Worm (Caenorhabditis elegans): ENCODE data around the gene cbd-1.

The cbd-1 gene

DNA sequence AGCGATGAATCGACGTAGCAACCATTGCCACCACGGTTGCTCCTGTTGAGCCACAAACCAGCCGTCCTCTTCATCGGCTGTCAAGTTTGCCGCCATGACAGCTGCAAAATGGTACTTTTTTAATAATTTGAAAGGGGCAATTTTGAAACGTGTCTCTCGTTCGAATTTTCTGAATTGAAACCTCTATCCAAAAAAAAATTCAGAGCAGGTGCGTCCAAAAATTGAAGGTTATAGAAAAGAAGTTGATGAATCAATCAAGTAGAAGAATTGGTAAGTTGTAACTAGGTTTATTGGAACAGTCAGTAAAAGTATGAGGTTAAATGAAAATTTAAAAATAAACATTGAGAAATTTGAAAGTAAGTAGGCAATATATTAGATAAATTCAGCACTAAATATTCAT, 11.4 kb upstream of the cbd-1 start, which contains the start of gene T01G1.4:
T01G1.4 (minus strand) TSS at position 101 of the 400 bp plus-strand sequence.
- TF ChIP-seq B0035.1 (tag; optimal IDR thresholded peaks at IDR 0.05) = no peak
- no peak for TF ChIP-seq lin-26 (GFP tag; IDR thresholded peaks at IDR 0.05)
- TF ChIP-seq C17E4.6 (GFP tag; IDR thresholded peaks at IDR 0.05) = no peak
- no peak for TF ChIP-seq ztf-28 (GFP tag; IDR thresholded peaks at IDR 0.05)
- no peak for TF ChIP-seq hrde-1 (tag; optimal IDR thresholded peaks at IDR 0.05; ENCODE audit: borderline replicate concordance)
- no peak for TF ChIP-seq ceh-27 (GFP tag; optimal IDR thresholded peaks at IDR 0.05)
- TF ChIP-seq ceh-91 (GFP tag; IDR thresholded peaks at IDR 0.05) = no peak
- TF ChIP-seq Y56A3A.18 (GFP tag; IDR thresholded peaks at IDR 0.05) = no peak
- no peak for TF ChIP-seq F37B4.10 (GFP tag; IDR thresholded peaks at IDR 0.05)
- no peak for TF ChIP-seq nfya-2 (GFP tag; IDR thresholded peaks at IDR 0.05)
- TF ChIP-seq him-1 (tag; optimal IDR thresholded peaks at IDR 0.05) = no peak
- TF ChIP-seq F33H1.4 (GFP tag; IDR thresholded peaks at IDR 0.05) = no peak
- TF ChIP-seq F57A8.1 (GFP tag; optimal IDR thresholded peaks at IDR 0.05) = no peak
- TF ChIP-seq snpc-4 (GFP tag; optimal IDR thresholded peaks at IDR 0.05) = no peak
- no peak for TF ChIP-seq snpc-4 (tag; optimal IDR thresholded peaks at IDR 0.05)
- no peak for TF ChIP-seq lin-54 (GFP tag; optimal IDR thresholded peaks at IDR 0.05)
- TF ChIP-seq attf-6 (GFP tag; IDR thresholded peaks at IDR 0.05) = no peak
- TF ChIP-seq madf-6 (GFP tag; IDR thresholded peaks at IDR 0.05) = no peak
- TF ChIP-seq let-607 (tag; optimal IDR thresholded peaks at IDR 0.05) = no peak

DNA sequence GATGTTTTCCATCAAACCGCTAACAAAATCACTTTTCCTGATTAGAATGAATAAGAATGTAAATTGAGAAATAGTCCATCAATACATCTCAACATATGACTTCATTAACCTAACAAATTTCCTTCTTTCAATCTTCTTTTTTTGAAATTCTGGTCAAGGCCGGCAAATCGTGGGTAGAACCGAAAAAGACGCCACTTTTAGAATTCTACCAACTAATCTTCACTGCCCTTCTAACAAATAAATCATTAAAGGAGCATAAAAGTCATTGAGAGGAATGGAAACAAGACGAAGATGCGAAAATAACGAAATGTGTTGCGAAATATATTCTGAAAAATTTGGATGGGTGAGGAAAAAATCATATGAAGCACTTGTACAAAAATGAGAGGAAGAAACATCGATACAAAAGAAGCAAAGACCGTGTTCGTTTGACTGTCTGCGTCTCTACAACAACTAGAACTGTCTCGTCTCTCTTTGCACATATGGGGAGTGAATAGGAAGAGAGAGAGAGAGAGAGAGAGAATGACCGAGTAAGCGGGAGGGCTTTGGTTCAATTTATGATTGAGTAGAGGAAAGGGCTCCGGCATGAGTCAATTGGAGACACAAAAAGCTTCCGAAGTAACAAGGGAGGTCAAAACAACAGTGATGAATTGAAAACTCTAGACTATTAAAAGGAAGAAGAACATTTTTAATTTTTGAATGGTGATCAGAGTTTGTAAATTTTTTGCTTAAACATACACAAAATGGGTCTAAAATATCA, 8.8 kb upstream of the cbd-1 start:
- TF ChIP-seq madf-6 (GFP tag; IDR thresholded peaks at IDR 0.05) = no peak
- no peak for TF ChIP-seq ceh-91 (GFP tag; IDR thresholded peaks at IDR 0.05)
- peak; percentile 45 for TF ChIP-seq nhr-80 (tag; optimal IDR thresholded peaks at IDR 0.05)
- TF ChIP-seq pha-4 (tag; optimal IDR thresholded peaks at IDR 0.05) = no peak
- peak; percentile 87 for TF ChIP-seq hmg-1.2 (GFP tag; IDR thresholded peaks at IDR 0.05)
- TF ChIP-seq ztf-6 (GFP tag; IDR thresholded peaks at IDR 0.05) = no peak
- TF ChIP-seq B0261.1 (tag; optimal IDR thresholded peaks at IDR 0.05) = no peak
- TF ChIP-seq mel-28 (tag; optimal IDR thresholded peaks at IDR 0.05; ENCODE audit: borderline replicate concordance) = no peak
- no peak for TF ChIP-seq bed-2 (GFP tag; IDR thresholded peaks at IDR 0.05)
- no peak for TF ChIP-seq ztf-26 (tag; optimal IDR thresholded peaks at IDR 0.05)
- no peak for TF ChIP-seq rpc-1 (optimal IDR thresholded peaks at IDR 0.05)
- TF ChIP-seq rpc-1 (tag; optimal IDR thresholded peaks at IDR 0.05) = no peak
- TF ChIP-seq cebp-1 (GFP tag; IDR thresholded peaks at IDR 0.05) = peak; percentile 90
- TF ChIP-seq cebp-1 (tag; optimal IDR thresholded peaks at IDR 0.05) = peak; percentile 96
- TF ChIP-seq nhr-120 (GFP tag; IDR thresholded peaks at IDR 0.05) = no peak
- TF ChIP-seq attf-5 (GFP tag; optimal IDR thresholded peaks at IDR 0.05) = peak; percentile 28
- no peak for TF ChIP-seq hsf-1 (GFP tag; IDR thresholded peaks at IDR 0.05)
- no peak for TF ChIP-seq nhr-90 (tag; optimal IDR thresholded peaks at IDR 0.05)
- TF ChIP-seq rec-8 (tag; optimal IDR thresholded peaks at IDR 0.05) = no peak
- TF ChIP-seq snpc-1.3 (tag; optimal IDR thresholded peaks at IDR 0.05; ENCODE audit: insufficient read depth) = no peak
- TF ChIP-seq Y56A3A.18 (GFP tag; IDR thresholded peaks at IDR 0.05) = no peak
- no peak for TF ChIP-seq B0336.3 (GFP tag; IDR thresholded peaks at IDR 0.05)
- TF ChIP-seq ceh-79 (tag; optimal IDR thresholded peaks at IDR 0.05) = no peak
